Fruit fly (Drosophila melanogaster) whole organism, wandering third instar larva: ENCODE results near the gene SPH93.

ENCODE experiments used
- Abd-B ChIP-seq: fragments of >200 bp; optimal IDR thresholded peaks from 2 replicates; lab custom pipeline; 2017; ENCODE audit warnings: missing biosample characterization, missing genetic modification characterization
- CG32264 ChIP-seq: fragments of 200-800 bp; sonication (Bioruptor generic); optimal IDR thresholded peaks from 2 replicates; lab custom pipeline; 2016; ENCODE audit warnings: missing biosample characterization, missing genetic modification characterization
- CG9705 ChIP-seq: fragments of 200-800 bp; sonication (Bioruptor generic); optimal IDR thresholded peaks from 2 replicates; lab custom pipeline; 2018; ENCODE audit warnings: missing biosample characterization, mild to moderate bottlenecking, missing genetic modification characterization
- CrebA ChIP-seq: fragments of 200-800 bp; sonication (Bioruptor generic); optimal IDR thresholded peaks from 2 replicates; lab custom pipeline; 2016; ENCODE audit warnings: missing biosample characterization, mild to moderate bottlenecking, missing genetic modification characterization, borderline replicate concordance
- Dfd ChIP-seq: fragments of >200 bp; optimal IDR thresholded peaks from 2 replicates; lab custom pipeline; 2017; ENCODE audit warnings: missing biosample characterization, missing genetic modification characterization
- Dif ChIP-seq: fragments of 200-275, 200-300 bp; sonication (Bioruptor generic); optimal IDR thresholded peaks from 2 replicates; lab custom pipeline; 2018; ENCODE audit warnings: missing biosample characterization, missing genetic modification characterization; ENCODE audit not compliant: partially characterized antibody
- GATAd ChIP-seq: sonication (Bioruptor generic); optimal IDR thresholded peaks from 2 replicates; lab custom pipeline; 2016; ENCODE audit warnings: missing biosample characterization, missing genetic modification characterization
- HLH106 ChIP-seq: fragments of 200-800 bp; optimal IDR thresholded peaks from 3 replicates; lab custom pipeline; 2019; ENCODE audit warnings: missing biosample characterization, mild to moderate bottlenecking, missing genetic modification characterization, moderate library complexity
- Hnf4 ChIP-seq: fragments of 200-800 bp; sonication (Bioruptor generic); optimal IDR thresholded peaks from 2 replicates; lab custom pipeline; 2016; ENCODE audit warnings: missing biosample characterization, mild to moderate bottlenecking, missing genetic modification characterization
- Hr78 ChIP-seq: fragments of >200 bp; optimal IDR thresholded peaks from 2 replicates; lab custom pipeline; 2017; ENCODE audit warnings: missing biosample characterization, missing genetic modification characterization
- Hr83 ChIP-seq: fragments of 200-300 bp; sonication (Bioruptor generic); optimal IDR thresholded peaks from 2 replicates; lab custom pipeline; 2016; ENCODE audit warnings: missing biosample characterization, mild to moderate bottlenecking, missing genetic modification characterization, moderate library complexity; ENCODE audit not compliant: poor library complexity, severe bottlenecking
- Jra ChIP-seq: sonication (Bioruptor generic); optimal IDR thresholded peaks from 2 replicates; lab custom pipeline; 2016; ENCODE audit warnings: missing biosample characterization, missing genetic modification characterization
- Mio ChIP-seq: sonication (Bioruptor generic); optimal IDR thresholded peaks from 2 replicates; lab custom pipeline; 2016; ENCODE audit warnings: missing biosample characterization, missing genetic modification characterization
- Myc ChIP-seq: fragments of >200 bp; optimal IDR thresholded peaks from 2 replicates; lab custom pipeline; 2017
- N ChIP-seq: fragments of >200 bp; optimal IDR thresholded peaks from 2 replicates; lab custom pipeline; 2018; ENCODE audit warnings: missing biosample characterization, missing external identifiers, missing genetic modification characterization
- OdsH ChIP-seq: fragments of 200-800 bp; sonication (Bioruptor generic); optimal IDR thresholded peaks from 2 replicates; lab custom pipeline; 2016; ENCODE audit warnings: missing biosample characterization, mild to moderate bottlenecking, missing genetic modification characterization
- Rel ChIP-seq, 2 experiments: fragments of 200-800 bp; sonication (Bioruptor generic) in 1 of 2; optimal IDR thresholded peaks; 2 replicates in 1 of 2; 3 replicates in 1 of 2; lab custom pipeline; 2016 to 2019; ENCODE audit warnings: mild to moderate bottlenecking in 2 of 2, missing biosample characterization in 2 of 2, missing genetic modification characterization in 2 of 2, moderate library complexity in 1 of 2
- Sp1 ChIP-seq: fragments of 200-800 bp; sonication (Bioruptor generic); optimal IDR thresholded peaks from 3 replicates; lab custom pipeline; 2019; ENCODE audit warnings: missing biosample characterization, mild to moderate bottlenecking, missing genetic modification characterization, moderate library complexity
- Vsx2 ChIP-seq: fragments of 200-300, 225-300 bp; sonication (Bioruptor generic); optimal IDR thresholded peaks from 2 replicates; lab custom pipeline; 2018; ENCODE audit warnings: missing biosample characterization, missing genetic modification characterization; ENCODE audit not compliant: partially characterized antibody
- br ChIP-seq: fragments of 200-800 bp; sonication (Bioruptor generic); optimal IDR thresholded peaks from 2 replicates; lab custom pipeline; 2016; ENCODE audit warnings: missing biosample characterization, missing genetic modification characterization
- brk ChIP-seq: fragments of 200-800 bp; sonication (Bioruptor generic); optimal IDR thresholded peaks from 2 replicates; lab custom pipeline; 2016; ENCODE audit warnings: missing biosample characterization, mild to moderate bottlenecking, missing genetic modification characterization
- dl ChIP-seq, 2 experiments: fragments of 175-275, 200-275 bp in 1 of 2; fragments of 200-275 bp in 1 of 2; sonication (Bioruptor generic); optimal IDR thresholded peaks; lab custom pipeline; 2018; ENCODE audit warnings: mild to moderate bottlenecking in 2 of 2, missing biosample characterization in 2 of 2, missing genetic modification characterization in 2 of 2, moderate library complexity in 2 of 2; ENCODE audit not compliant: partially characterized antibody in 2 of 2, insufficient read depth in 1 of 2
- dmrt93B ChIP-seq: fragments of 200-800 bp; sonication (Bioruptor generic); optimal IDR thresholded peaks from 2 replicates; lab custom pipeline; 2018; ENCODE audit warnings: missing biosample characterization, mild to moderate bottlenecking, missing genetic modification characterization
- dsf ChIP-seq: sonication (Bioruptor generic); optimal IDR thresholded peaks from 2 replicates; lab custom pipeline; 2016; ENCODE audit warnings: missing biosample characterization, missing genetic modification characterization, borderline replicate concordance
- ey ChIP-seq: fragments of 200-800 bp; sonication (Bioruptor generic); optimal IDR thresholded peaks from 2 replicates; lab custom pipeline; 2016; ENCODE audit warnings: missing biosample characterization, missing genetic modification characterization
- foxo ChIP-seq, 2 experiments: fragments of 200-800 bp; sonication (Bioruptor generic); optimal IDR thresholded peaks; 2 replicates in 1 of 2; 3 replicates in 1 of 2; lab custom pipeline; 2016 to 2017; ENCODE audit warnings: missing biosample characterization in 2 of 2, missing genetic modification characterization in 2 of 2
- fru ChIP-seq: fragments of 200-800 bp; sonication (Bioruptor generic); optimal IDR thresholded peaks from 3 replicates; lab custom pipeline; 2016; ENCODE audit warnings: missing biosample characterization, mild to moderate bottlenecking, missing genetic modification characterization
- h ChIP-seq: fragments of 200-800 bp; sonication (Bioruptor generic); optimal IDR thresholded peaks from 3 replicates; lab custom pipeline; 2016; ENCODE audit warnings: missing biosample characterization, mild to moderate bottlenecking, missing genetic modification characterization
- jim ChIP-seq: fragments of 175-275, 200-325 bp; sonication (Bioruptor generic); optimal IDR thresholded peaks from 2 replicates; lab custom pipeline; 2016; ENCODE audit warnings: missing biosample characterization, mild to moderate bottlenecking, missing genetic modification characterization
- lola ChIP-seq: fragments of >200 bp; optimal IDR thresholded peaks from 2 replicates; lab custom pipeline; 2017; ENCODE audit warnings: missing biosample characterization, missing genetic modification characterization
- pan ChIP-seq: fragments of >200 bp; optimal IDR thresholded peaks from 2 replicates; lab custom pipeline; 2017
- psq ChIP-seq: fragments of 200-800 bp; sonication (Bioruptor generic); optimal IDR thresholded peaks from 3 replicates; lab custom pipeline; 2017; ENCODE audit warnings: missing biosample characterization, mild to moderate bottlenecking, missing genetic modification characterization, moderate library complexity
- rgr ChIP-seq: fragments of 200-800 bp; sonication (Bioruptor generic); optimal IDR thresholded peaks from 3 replicates; lab custom pipeline; 2016; ENCODE audit warnings: missing biosample characterization, mild to moderate bottlenecking, missing genetic modification characterization
- sage ChIP-seq: fragments of 200-800 bp; sonication (Bioruptor generic); optimal IDR thresholded peaks from 2 replicates; lab custom pipeline; 2016; ENCODE audit warnings: missing biosample characterization, mild to moderate bottlenecking, missing genetic modification characterization
- sv ChIP-seq: fragments of 200-800 bp; sonication (Bioruptor generic); optimal IDR thresholded peaks from 3 replicates; lab custom pipeline; 2016; ENCODE audit warnings: missing biosample characterization, missing genetic modification characterization
- tai ChIP-seq: sonication (Bioruptor generic); optimal IDR thresholded peaks from 2 replicates; lab custom pipeline; 2016; ENCODE audit warnings: missing biosample characterization, missing genetic modification characterization
- usp ChIP-seq: fragments of >200 bp; optimal IDR thresholded peaks from 2 replicates; lab custom pipeline; 2017; ENCODE audit warnings: missing biosample characterization, missing genetic modification characterization
- woc ChIP-seq: sonication (Bioruptor generic); optimal IDR thresholded peaks from 2 replicates; lab custom pipeline; 2016; ENCODE audit warnings: missing biosample characterization, mild to moderate bottlenecking, missing genetic modification characterization

The SPH93 gene

DNA sequence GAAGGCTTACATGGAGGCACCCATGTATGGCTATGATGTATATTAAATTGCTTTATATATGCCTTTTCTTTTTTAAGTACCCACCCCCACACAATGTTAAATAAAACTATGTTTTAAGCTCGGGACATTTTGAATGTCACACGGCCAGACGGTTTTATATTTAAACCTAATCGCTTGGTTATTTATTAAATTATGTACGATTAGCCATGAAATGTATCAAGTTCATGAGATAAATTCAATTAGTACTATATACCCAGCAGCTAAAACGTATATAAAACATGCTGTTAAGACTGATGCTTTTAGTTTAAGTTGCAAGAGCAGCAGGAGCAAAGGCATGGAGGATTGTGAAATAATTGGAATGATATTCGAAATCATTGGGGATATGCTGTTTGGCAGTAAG lies 29.7 kb upstream of the SPH93 start, which contains the start of the genes CG43221 and CG43645:
Gene CG43221, plus strand, starts transcription at position 301 of the 400 bp plus-strand sequence.
Gene CG43645, plus strand, starts transcription at position 301 of the 400 bp plus-strand sequence.
- TF ChIP-seq Abd-B, result no peak
- TF ChIP-seq pan (lab: Kevin White, UChicago), result no peak
- TF ChIP-seq h (GFP tag; lab: Kevin White, UChicago), result no peak
- TF ChIP-seq GATAd (GFP tag; lab: Kevin White, UChicago), result no peak
- TF ChIP-seq foxo (GFP tag; optimal IDR thresholded peaks at IDR 0.05; lab: Kevin White, UChicago), result no peak

DNA sequence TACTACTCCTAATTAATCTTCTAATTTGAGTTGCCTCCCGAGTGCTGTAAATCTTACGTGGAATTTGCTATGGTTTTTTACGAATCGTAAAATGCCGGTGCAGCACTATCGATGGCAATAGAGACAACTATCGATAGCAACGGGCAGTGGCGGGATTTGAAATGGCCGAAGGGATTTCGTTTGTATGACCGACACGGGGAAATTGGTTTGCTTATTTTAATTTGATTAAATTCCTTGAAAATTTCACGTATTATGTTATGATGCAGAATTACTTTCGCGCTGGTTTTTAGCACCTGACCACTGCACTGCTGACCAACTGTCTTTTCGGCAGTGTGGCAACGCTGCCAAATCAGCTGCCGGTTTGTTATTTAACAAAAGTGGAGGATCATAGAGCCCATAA lies 28.5 kb upstream of the SPH93 start, which contains the start of the genes GCS2beta and CG5131:
Gene GCS2beta, minus strand, starts transcription at position 134 of the 400 bp plus-strand sequence.
Gene CG5131, plus strand, starts transcription at position 328 of the 400 bp plus-strand sequence.
- TF ChIP-seq GATAd (GFP tag; lab: Kevin White, UChicago), result peak; percentile 92
- no peak for TF ChIP-seq Abd-B
- no peak for TF ChIP-seq N (GFP tag; lab: Kevin White, UChicago)
- peak; percentile 97 for TF ChIP-seq tai (GFP tag; lab: Kevin White, UChicago)
- no peak for TF ChIP-seq Myc (lab: Kevin White, UChicago)
- no peak for TF ChIP-seq CrebA
- TF ChIP-seq Sp1 (GFP tag; lab: Kevin White, UChicago), result peak; percentile 77
- no peak for TF ChIP-seq dl (GFP tag; optimal IDR thresholded peaks at IDR 0.05; lab: Kevin White, UChicago; ENCODE audit: insufficient read depth in 1 of 2, partially characterized antibody in 2 of 2)
- TF ChIP-seq pan (lab: Kevin White, UChicago), result no peak
- TF ChIP-seq CG32264 (GFP tag; lab: Kevin White, UChicago), result peak; percentile 82
- no peak for TF ChIP-seq lola (GFP tag; lab: Kevin White, UChicago)
- TF ChIP-seq Hr83 (GFP tag; lab: Kevin White, UChicago), result peak; percentile 89
- no peak for TF ChIP-seq Rel (GFP tag; optimal IDR thresholded peaks at IDR 0.05; lab: Kevin White, UChicago)
- TF ChIP-seq Rel (tag; optimal IDR thresholded peaks at IDR 0.05; lab: Kevin White, UChicago), result peak; percentile 43
- peak; percentile 72 for TF ChIP-seq sage (GFP tag; lab: Kevin White, UChicago)
- peak; percentile 92 for TF ChIP-seq OdsH (GFP tag; lab: Kevin White, UChicago)
- peak; percentile 92 for TF ChIP-seq HLH106
- peak; percentile 97 for TF ChIP-seq rgr
- peak; percentile 84 for TF ChIP-seq psq (GFP tag; lab: Kevin White, UChicago)
- peak; percentile 96 for TF ChIP-seq ey (GFP tag; lab: Kevin White, UChicago)
- TF ChIP-seq Dfd (GFP tag; lab: Kevin White, UChicago), result no peak
- TF ChIP-seq Hnf4 (GFP tag; lab: Kevin White, UChicago), result peak; percentile 96
- TF ChIP-seq Hr78, result no peak
- no peak for TF ChIP-seq Vsx2 (GFP tag; lab: Kevin White, UChicago)
- TF ChIP-seq h (GFP tag; lab: Kevin White, UChicago), result peak; percentile 95
- peak; percentile 79 for TF ChIP-seq Mio (GFP tag; lab: Kevin White, UChicago)
- TF ChIP-seq foxo (GFP tag; optimal IDR thresholded peaks at IDR 0.05; lab: Kevin White, UChicago), result peak; percentile 70 to 98
- TF ChIP-seq dsf (GFP tag; lab: Kevin White, UChicago), result peak; percentile 87
- peak; percentile 71 for TF ChIP-seq jim (GFP tag; lab: Kevin White, UChicago)
- peak; percentile 94 for TF ChIP-seq br (GFP tag; lab: Kevin White, UChicago)
- no peak for TF ChIP-seq Dif
- no peak for TF ChIP-seq brk (GFP tag; lab: Kevin White, UChicago)
- TF ChIP-seq Jra, result peak; percentile 87
- TF ChIP-seq dmrt93B (GFP tag; lab: Kevin White, UChicago), result peak; percentile 81
- TF ChIP-seq sv (GFP tag; lab: Kevin White, UChicago), result peak; percentile 92
- peak; percentile 74 for TF ChIP-seq CG9705
- TF ChIP-seq fru, result peak; percentile 93
- peak; percentile 74 for TF ChIP-seq woc
- no peak for TF ChIP-seq usp (GFP tag; lab: Kevin White, UChicago)
